Fruit fly (Drosophila melanogaster): Measurements from ENCODE around the gene Zir.

Zir gene

DNA sequence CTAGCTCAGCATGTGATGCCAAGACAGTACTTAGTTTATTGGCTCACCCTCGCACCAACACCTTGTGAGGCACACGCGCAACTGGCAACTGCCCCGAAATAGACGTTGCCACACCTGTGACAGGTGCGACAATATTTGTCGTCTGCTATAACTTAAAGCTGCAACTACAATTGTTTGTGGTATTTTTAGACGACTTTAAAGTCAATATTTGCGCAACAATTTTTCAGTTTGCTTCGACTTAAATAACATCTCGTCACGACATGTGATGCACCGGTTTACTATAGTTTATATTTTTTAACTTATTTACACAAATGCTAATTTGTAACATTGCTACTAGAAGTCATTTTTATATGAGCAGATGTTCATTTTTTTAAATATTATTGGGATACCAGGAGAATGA lies 13.3 kb upstream of the Zir start:
- TF ChIP-seq CTCF (optimal IDR thresholded peaks at IDR 0.05) (no peak), CG8478 (optimal IDR thresholded peaks at IDR 0.05) (no peak)

DNA sequence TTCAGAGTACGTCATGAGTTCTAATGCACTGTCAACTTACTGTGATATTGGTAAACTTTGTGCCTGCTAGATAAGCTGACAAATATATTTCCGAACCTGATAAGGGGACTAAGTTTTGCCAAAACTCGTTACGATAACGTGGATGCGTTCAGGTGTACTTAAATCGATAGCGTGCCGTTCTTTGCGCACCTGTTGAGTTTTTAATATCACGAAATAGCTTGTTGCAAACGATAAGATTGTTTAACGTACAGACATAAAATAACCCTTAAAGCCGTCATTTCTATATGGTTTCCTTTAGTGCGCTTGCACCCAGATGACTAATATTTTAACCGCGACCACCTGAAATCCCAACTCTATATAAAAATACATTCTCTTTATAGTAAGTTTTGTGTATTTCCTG lies 12.5 kb upstream of the Zir start:
- TF ChIP-seq CTCF (optimal IDR thresholded peaks at IDR 0.05) (no peak), CG8478 (optimal IDR thresholded peaks at IDR 0.05) (no peak)

- TF ChIP-seq CTCF (optimal IDR thresholded peaks at IDR 0.05) (no peak), CG8478 (optimal IDR thresholded peaks at IDR 0.05) (no peak)
Measured at dm6 chr2L:85099-85498, 9.4 kb upstream of the Zir start.

- TF ChIP-seq CG8478 (optimal IDR thresholded peaks at IDR 0.05) (no peak), CTCF (optimal IDR thresholded peaks at IDR 0.05) (no peak)
Measured at dm6 chr2L:85701-86100, 8.8 kb upstream of the Zir start.

- TF ChIP-seq CG8478 (optimal IDR thresholded peaks at IDR 0.05) (no peak), CTCF (optimal IDR thresholded peaks at IDR 0.05) (no peak)
Measured at dm6 chr2L:87255-87723, 7.2 kb upstream of the Zir start, which contains the start of gene net. Gene net, minus strand, starts transcription at chr2L:87387.

DNA sequence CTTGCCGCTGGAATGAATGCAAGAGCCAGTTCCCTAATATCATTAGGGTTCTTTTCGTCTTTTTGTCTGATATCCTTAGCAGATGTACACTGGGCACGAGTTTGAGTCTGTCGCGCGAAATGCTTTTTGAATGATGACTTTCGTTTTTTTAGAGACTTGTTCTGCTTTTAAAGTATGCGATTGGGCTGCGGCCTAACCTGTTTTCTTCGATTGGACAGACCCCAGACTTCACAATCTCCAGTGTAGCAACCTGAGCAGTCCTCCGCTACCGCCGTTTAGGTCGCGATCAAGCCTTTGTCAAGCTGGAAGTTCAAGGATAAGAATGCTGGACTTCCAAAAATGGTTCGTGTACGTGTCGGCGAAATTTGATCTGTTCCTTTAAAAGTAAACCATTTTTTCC lies 6.0 kb upstream of the Zir start:
- TF ChIP-seq CG8478 (optimal IDR thresholded peaks at IDR 0.05) (no peak), CTCF (optimal IDR thresholded peaks at IDR 0.05) (no peak)

DNA sequence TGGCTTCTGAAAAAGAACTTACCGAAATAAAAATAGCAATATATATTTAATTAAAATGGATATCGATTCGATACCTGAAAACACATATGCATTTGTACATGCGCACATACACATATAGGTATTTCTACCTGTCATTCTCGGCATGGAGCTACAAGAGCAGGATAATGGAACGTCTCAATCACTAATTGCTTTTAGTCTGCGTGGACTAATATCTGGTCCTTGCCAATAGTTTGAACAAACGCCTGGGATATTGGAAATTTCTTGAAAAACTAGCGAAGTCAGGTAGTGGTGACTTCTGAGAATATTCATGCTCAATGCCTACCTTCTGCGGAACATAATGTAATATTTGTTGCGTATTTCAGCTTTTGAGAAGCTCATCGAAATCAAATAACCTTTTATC lies 5.4 kb upstream of the Zir start:
- TF ChIP-seq CG8478 (optimal IDR thresholded peaks at IDR 0.05) = no peak
- TF ChIP-seq CTCF (optimal IDR thresholded peaks at IDR 0.05) = no peak

DNA sequence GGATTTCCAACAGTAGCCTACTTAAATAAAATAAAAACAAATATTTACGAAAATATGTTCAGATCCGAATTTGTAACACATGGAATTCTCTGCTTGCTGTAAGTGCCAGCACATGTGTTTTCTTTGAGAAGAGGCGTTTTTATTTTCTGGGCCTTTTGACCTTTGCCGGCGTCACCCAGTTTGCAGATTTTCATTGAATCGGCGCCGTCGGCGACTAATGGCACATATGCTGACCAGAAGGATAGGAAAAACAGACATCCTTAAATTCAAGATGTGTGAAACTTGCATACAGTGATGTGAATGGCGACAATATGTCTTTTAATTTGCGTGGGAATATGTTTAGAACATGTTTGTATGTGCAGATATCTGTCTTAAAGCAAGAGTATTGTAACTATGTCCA lies 4.5 kb upstream of the Zir start:
- no peak for TF ChIP-seq CG8478 (optimal IDR thresholded peaks at IDR 0.05)
- TF ChIP-seq CTCF (optimal IDR thresholded peaks at IDR 0.05) = no peak

DNA sequence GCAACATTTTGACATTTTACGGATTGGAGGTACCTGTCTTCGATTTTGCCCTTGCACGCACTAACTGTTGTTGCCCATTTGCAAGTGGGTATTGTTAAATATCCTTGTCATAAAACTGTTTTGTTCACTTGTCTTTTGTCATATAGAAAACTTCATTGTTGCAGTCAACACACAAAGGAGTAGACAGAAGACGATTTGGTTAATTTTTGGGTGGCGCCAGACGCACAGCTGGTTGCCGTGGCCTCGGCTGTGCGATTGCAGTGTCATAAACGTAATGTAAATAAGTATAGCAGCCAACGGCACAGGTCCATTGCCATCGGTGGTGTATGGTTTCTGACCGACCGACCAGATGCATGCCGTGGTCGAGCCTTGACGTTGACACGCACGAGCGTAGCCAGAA lies 3.2 kb upstream of the Zir start:
- TF ChIP-seq CTCF (optimal IDR thresholded peaks at IDR 0.05) (no peak), CG8478 (optimal IDR thresholded peaks at IDR 0.05) (no peak)

dm6 chr2L:91830-92229 lies 2.7 kb upstream of the Zir start:
- no peak for TF ChIP-seq CTCF (optimal IDR thresholded peaks at IDR 0.05)
- no peak for TF ChIP-seq CG8478 (optimal IDR thresholded peaks at IDR 0.05)

- TF ChIP-seq CG8478 (optimal IDR thresholded peaks at IDR 0.05) = no peak
- TF ChIP-seq CTCF (optimal IDR thresholded peaks at IDR 0.05) = no peak
Measured at dm6 chr2L:92993-93392, 1.5 kb upstream of the Zir start.

dm6 chr2L:94096-94495 lies 443 bp upstream of the Zir start:
- TF ChIP-seq CTCF (optimal IDR thresholded peaks at IDR 0.05) (no peak), CG8478 (optimal IDR thresholded peaks at IDR 0.05) (no peak)

dm6 chr2L:102161-102761 lies 7.7 kb downstream of the Zir start, which contains the start of gene Creld:
Gene Creld, plus strand, starts transcription at chr2L:102380.
- TF ChIP-seq CTCF (optimal IDR thresholded peaks at IDR 0.05) = peak; percentile 24 to 38
- TF ChIP-seq CG8478 (optimal IDR thresholded peaks at IDR 0.05) = no peak

- TF ChIP-seq CTCF (optimal IDR thresholded peaks at IDR 0.05) (no peak), CG8478 (optimal IDR thresholded peaks at IDR 0.05) (no peak)
Measured at dm6 chr2L:106540-106939, 12.0 kb downstream of the Zir start, which contains the start of the genes Nhe1 and Sam-S. Gene Nhe1, minus strand, starts transcription at chr2L:106732. Gene Sam-S, plus strand, starts transcription at chr2L:106903.

DNA sequence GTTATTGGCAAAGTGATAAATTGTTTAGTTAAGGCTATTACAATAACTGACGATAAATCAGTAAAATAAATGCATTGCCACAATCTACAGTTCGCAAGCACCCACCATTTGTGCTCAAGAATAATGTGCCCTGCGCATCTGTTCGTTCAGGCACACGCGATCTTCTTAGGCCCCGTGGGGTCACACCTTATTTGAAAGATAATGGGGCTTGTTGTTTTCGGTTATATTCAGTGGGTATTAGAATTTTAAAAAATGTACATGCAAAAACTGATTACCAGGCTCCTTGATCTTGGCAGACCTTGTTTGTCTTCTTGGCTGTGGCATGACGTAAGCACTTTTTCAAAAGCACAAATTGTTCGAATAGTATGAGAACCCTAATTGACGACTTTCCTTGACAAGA lies 12.5 kb downstream of the Zir start:
- TF ChIP-seq CTCF (optimal IDR thresholded peaks at IDR 0.05) (no peak), CG8478 (optimal IDR thresholded peaks at IDR 0.05) (no peak)

DNA sequence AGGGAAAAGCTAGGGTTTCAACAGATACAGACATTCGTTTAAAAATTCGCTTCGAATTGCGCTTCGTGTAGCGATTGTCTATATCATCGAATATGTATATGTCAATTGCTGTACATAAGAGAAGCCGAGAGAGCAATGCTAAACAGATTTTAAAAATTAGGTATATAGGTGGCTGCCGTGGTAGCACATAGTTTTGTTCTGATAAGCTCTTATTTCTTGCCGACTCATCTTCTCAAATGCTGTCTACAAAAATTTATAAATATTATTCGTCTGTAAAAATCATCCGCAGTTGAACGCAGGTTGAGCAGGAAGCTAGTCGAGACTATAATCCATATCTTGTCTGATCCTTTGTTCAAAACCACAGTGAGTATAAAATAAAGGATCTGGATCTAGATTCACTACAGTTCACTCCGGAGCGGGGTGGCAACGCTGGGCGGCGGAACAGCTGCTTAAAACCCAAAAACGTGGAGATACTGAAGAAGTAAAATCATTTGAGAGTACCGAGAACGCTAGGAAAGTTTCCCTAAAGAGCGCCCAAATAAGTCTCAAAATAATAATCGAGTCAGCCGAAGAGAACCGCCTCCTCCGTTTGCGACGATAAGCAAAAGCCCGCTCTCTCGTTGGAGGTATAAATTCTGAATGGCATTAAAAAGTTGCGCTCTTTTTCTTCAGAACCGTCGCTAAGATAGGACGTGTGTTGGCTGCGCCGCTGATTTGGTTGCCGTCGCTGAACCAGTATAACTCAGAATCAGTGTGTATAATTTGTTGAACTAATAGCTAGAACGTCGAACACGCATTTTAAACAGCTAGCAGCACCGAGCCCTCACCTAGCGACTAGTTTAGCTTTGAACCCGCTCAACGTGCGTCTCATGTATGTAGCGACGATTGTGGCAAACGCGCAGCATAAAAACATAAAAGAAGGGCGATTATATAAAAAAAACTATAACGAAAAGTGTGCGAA lies 13.2 kb downstream of the Zir start:
- TF ChIP-seq CTCF (optimal IDR thresholded peaks at IDR 0.05) (peak in 1 of 2 experiments; percentile 2), CG8478 (optimal IDR thresholded peaks at IDR 0.05) (no peak)
